Fruit fly (Drosophila melanogaster): ENCODE results near the gene SmB.

Gene SmB

DNA sequence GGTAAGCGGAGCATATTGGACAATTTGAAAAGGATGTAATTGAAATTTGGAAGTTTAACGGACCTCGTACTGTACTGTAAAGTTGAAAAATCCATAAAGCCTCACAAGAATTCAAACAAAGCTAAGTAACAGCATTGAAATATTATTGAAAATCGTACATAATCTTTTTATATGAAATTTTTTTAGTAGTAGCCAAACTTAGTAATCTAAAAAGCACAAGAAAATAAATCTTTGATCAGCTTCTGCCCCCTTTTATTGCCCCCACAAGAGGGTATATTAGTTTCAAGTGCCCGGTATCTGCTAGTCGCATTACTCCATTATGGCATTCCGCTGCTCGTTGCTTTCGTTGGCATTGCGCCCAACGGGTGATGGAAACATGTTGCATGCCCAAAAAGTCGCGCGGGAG lies 40.4 kb upstream of the SmB start (continued):
- TF ChIP-seq CG13624 (GFP tag; optimal IDR thresholded peaks at IDR 0.05) (peak; percentile 52), CG6791 (GFP tag; IDR thresholded peaks at IDR 0.05; ENCODE audit: partially characterized antibody) (no peak), CG2678 (tag; optimal IDR thresholded peaks at IDR 0.05) (no peak), hth (optimal IDR thresholded peaks at IDR 0.05) (no peak), CG17612 (GFP tag; IDR thresholded peaks at IDR 0.05) (no peak), CG15011 (GFP tag; optimal IDR thresholded peaks at IDR 0.05) (no peak), tna (GFP tag; IDR thresholded peaks at IDR 0.05; ENCODE audit: partially characterized antibody) (no peak), jumu (GFP tag; optimal IDR thresholded peaks at IDR 0.05) (peak; percentile 53), fru (optimal IDR thresholded peaks at IDR 0.05) (no peak), CG18599 (GFP tag; optimal IDR thresholded peaks at IDR 0.05) (peak; percentile 36), gce (GFP tag; IDR thresholded peaks at IDR 0.05) (no peak), CG12219 (GFP tag; optimal IDR thresholded peaks at IDR 0.05) (no peak), CG8089 (GFP tag; optimal IDR thresholded peaks at IDR 0.05) (peak; percentile 22), wor (GFP tag; IDR thresholded peaks at IDR 0.05) (0 out of 2 replicates have a peak, but pooled peaks have one; percentile 46), CG2120 (GFP tag; optimal IDR thresholded peaks at IDR 0.05) (peak; percentile 27), Hr78 (GFP tag; optimal IDR thresholded peaks at IDR 0.05) (peak in 1 of 2 experiments; percentile 38), B-H1 (GFP tag; IDR thresholded peaks at IDR 0.05) (peak; percentile 30; the same call in 1 of the 3 replicates), CG3838 (GFP tag; optimal IDR thresholded peaks at IDR 0.05) (no peak), lbe (GFP tag; optimal IDR thresholded peaks at IDR 0.05) (no peak), Six4 (GFP tag; optimal IDR thresholded peaks at IDR 0.05) (peak; percentile 60), nerfin-1 (tag; optimal IDR thresholded peaks at IDR 0.05) (peak; percentile 50), Drgx (GFP tag; IDR thresholded peaks at IDR 0.05) (0 out of 2 replicates have a peak, but pooled peaks have one; percentile 12), hkb (optimal IDR thresholded peaks at IDR 0.05) (no peak), hkb (GFP tag; IDR thresholded peaks at IDR 0.05) (peak; percentile 28; the same call in 1 of the 2 replicates), CG4282 (GFP tag; optimal IDR thresholded peaks at IDR 0.05) (no peak), CG1602 (GFP tag; optimal IDR thresholded peaks at IDR 0.05) (peak; percentile 61), CG3407 (GFP tag; optimal IDR thresholded peaks at IDR 0.05) (peak; percentile 33), pb (GFP tag; optimal IDR thresholded peaks at IDR 0.05) (peak; percentile 1), CG3847 (GFP tag; IDR thresholded peaks at IDR 0.05) (0 out of 2 replicates have a peak, but pooled peaks have one; percentile 26), br (optimal IDR thresholded peaks at IDR 0.05) (no peak), fu2 (GFP tag; optimal IDR thresholded peaks at IDR 0.05) (no peak), CG11696 (GFP tag; IDR thresholded peaks at IDR 0.05) (no peak), sens-2 (GFP tag; IDR thresholded peaks at IDR 0.05) (no peak), Dll (GFP tag; IDR thresholded peaks at IDR 0.05; ENCODE audit: partially characterized antibody) (no peak), Opbp (GFP tag; IDR thresholded peaks at IDR 0.05; ENCODE audit: partially characterized antibody) (no peak), HHEX (GFP tag; optimal IDR thresholded peaks at IDR 0.05) (peak; percentile 53), esg (GFP tag; conservative IDR thresholded peaks at IDR 0.05) (no peak; the same call in 1 of the 2 replicates), Abd-B (GFP tag; optimal IDR thresholded peaks at IDR 0.05) (peak; percentile 47), Mad (GFP tag; optimal IDR thresholded peaks at IDR 0.05) (no peak), zfh2 (GFP tag; optimal IDR thresholded peaks at IDR 0.05) (no peak), CG3726 (GFP tag; IDR thresholded peaks at IDR 0.05) (no peak), CG16815 (GFP tag; optimal IDR thresholded peaks at IDR 0.05) (peak; percentile 57), eve (GFP tag; optimal IDR thresholded peaks at IDR 0.05) (peak in 1 of 2 experiments; percentile 87), Lim3 (GFP tag; IDR thresholded peaks at IDR 0.05) (no peak), CG15514 (GFP tag; optimal IDR thresholded peaks at IDR 0.05) (peak; percentile 36), Blimp-1 (GFP tag; optimal IDR thresholded peaks at IDR 0.05) (peak; percentile 74), sd (tag; optimal IDR thresholded peaks at IDR 0.05) (peak; percentile 65), E2f2 (GFP tag; IDR thresholded peaks at IDR 0.05) (0 out of 2 replicates have a peak, but pooled peaks have one; percentile 30), gt (GFP tag; IDR thresholded peaks at IDR 0.05) (no peak), CG9876 (GFP tag; optimal IDR thresholded peaks at IDR 0.05) (no peak), CkIIα-i1 (GFP tag; IDR thresholded peaks at IDR 0.05) (no peak), MESR4 (GFP tag; optimal IDR thresholded peaks at IDR 0.05) (no peak)
